Worm (Caenorhabditis elegans) whole organism, mixed stage, embryonic: ENCODE data around the gene vab-7.

Source experiments
- M03D4.4 ChIP-seq: sonication (generic microtip); optimal IDR thresholded peaks from 2 replicates; lab custom pipeline; 2017; ENCODE audit warnings: mild to moderate bottlenecking, missing genetic modification characterization, missing compliant biosample characterization
- bed-3 ChIP-seq: fragments of 200-800 bp; sonication (Bioruptor generic); optimal IDR thresholded peaks from 3 replicates; lab custom pipeline; 2018; ENCODE audit warnings: mild to moderate bottlenecking, missing genetic modification characterization, moderate library complexity, missing compliant biosample characterization
- blmp-1 ChIP-seq: fragments of 150-350 bp; optimal IDR thresholded peaks from 2 replicates; lab custom pipeline; 2014; ENCODE audit warnings: missing biosample characterization, missing genetic modification characterization
- ceh-39 ChIP-seq: fragments of 150-350 bp; optimal IDR thresholded peaks from 2 replicates; lab custom pipeline; 2014; ENCODE audit warnings: missing biosample characterization, missing genetic modification characterization
- ceh-43 ChIP-seq: fragments of 200-800 bp; sonication (Bioruptor generic); optimal IDR thresholded peaks from 2 replicates; lab custom pipeline; 2018; ENCODE audit warnings: mild to moderate bottlenecking, missing genetic modification characterization, moderate library complexity, missing compliant biosample characterization
- ceh-83 ChIP-seq: fragments of 200-800 bp; sonication (Bioruptor generic); optimal IDR thresholded peaks from 2 replicates; lab custom pipeline; 2018; ENCODE audit warnings: mild to moderate bottlenecking, missing genetic modification characterization, missing compliant biosample characterization
- ces-1 ChIP-seq: fragments of 150-350 bp; optimal IDR thresholded peaks from 2 replicates; lab custom pipeline; 2014; ENCODE audit warnings: missing biosample characterization, missing genetic modification reagents, missing genetic modification characterization
- cnd-1 ChIP-seq: fragments of 200-800 bp; sonication (Bioruptor generic); optimal IDR thresholded peaks from 2 replicates; lab custom pipeline; 2018; ENCODE audit warnings: mild to moderate bottlenecking, missing genetic modification characterization, missing compliant biosample characterization
- drap-1 ChIP-seq: fragments of 200-800 bp; sonication (Bioruptor generic); optimal IDR thresholded peaks from 3 replicates; lab custom pipeline; 2018; ENCODE audit warnings: mild to moderate bottlenecking, missing genetic modification characterization, missing compliant biosample characterization
- elt-1 ChIP-seq: sonication (generic microtip); optimal IDR thresholded peaks from 2 replicates; lab custom pipeline; 2017; ENCODE audit warnings: missing genetic modification characterization, mild to moderate bottlenecking, missing compliant biosample characterization, antibody characterized with exemption, moderate library complexity, borderline replicate concordance; ENCODE audit not compliant: insufficient read depth
- elt-3 ChIP-seq: fragments of 150-350 bp; optimal IDR thresholded peaks from 2 replicates; lab custom pipeline; 2014; ENCODE audit warnings: missing biosample characterization, missing genetic modification characterization
- flh-1 ChIP-seq: fragments of 200-800 bp; sonication (Bioruptor generic); optimal IDR thresholded peaks from 2 replicates; lab custom pipeline; 2018; ENCODE audit warnings: mild to moderate bottlenecking, missing genetic modification characterization, moderate library complexity, missing compliant biosample characterization
- ham-2 ChIP-seq: fragments of 200-800 bp; sonication (Bioruptor generic); optimal IDR thresholded peaks from 2 replicates; lab custom pipeline; 2018; ENCODE audit warnings: mild to moderate bottlenecking, missing genetic modification characterization, missing compliant biosample characterization
- hlh-1 ChIP-seq: fragments of 150-350 bp; optimal IDR thresholded peaks from 2 replicates; lab custom pipeline; 2014; ENCODE audit warnings: missing biosample characterization, missing genetic modification reagents, missing genetic modification characterization
- lin-13 ChIP-seq: fragments of 150-350 bp; optimal IDR thresholded peaks from 2 replicates; lab custom pipeline; 2014; ENCODE audit warnings: missing biosample characterization, missing genetic modification characterization
- lin-32 ChIP-seq: fragments of 200-800 bp; sonication (Bioruptor generic); optimal IDR thresholded peaks from 2 replicates; lab custom pipeline; 2018; ENCODE audit warnings: mild to moderate bottlenecking, missing genetic modification characterization, missing compliant biosample characterization
- lsy-2 ChIP-seq: fragments of 150-350 bp; optimal IDR thresholded peaks from 2 replicates; lab custom pipeline; 2014; ENCODE audit warnings: missing biosample characterization, missing genetic modification characterization
- mab-5 ChIP-seq: fragments of 150-350 bp; optimal IDR thresholded peaks from 2 replicates; lab custom pipeline; 2014; ENCODE audit warnings: missing biosample characterization, missing genetic modification characterization
- mep-1 ChIP-seq: fragments of 150-350 bp; optimal IDR thresholded peaks from 2 replicates; lab custom pipeline; 2017; ENCODE audit warnings: missing biosample characterization, missing genetic modification reagents, missing genetic modification characterization, inconsistent platforms
- mls-2 ChIP-seq: sonication (generic microtip); optimal IDR thresholded peaks from 2 replicates; lab custom pipeline; 2016; ENCODE audit warnings: mild to moderate bottlenecking, missing genetic modification characterization, moderate library complexity, missing compliant biosample characterization
- nhr-12 ChIP-seq: fragments of 150-350 bp; optimal IDR thresholded peaks from 2 replicates; lab custom pipeline; 2014; ENCODE audit warnings: missing biosample characterization, missing genetic modification characterization
- nhr-237 ChIP-seq: fragments of 150-350 bp; optimal IDR thresholded peaks from 2 replicates; lab custom pipeline; 2014; ENCODE audit warnings: missing biosample characterization, missing genetic modification characterization
- nhr-76 ChIP-seq: sonication (generic microtip); optimal IDR thresholded peaks from 2 replicates; lab custom pipeline; 2017; ENCODE audit warnings: missing biosample characterization, missing genetic modification characterization
- snpc-4 ChIP-seq: fragments of 150-350 bp; optimal IDR thresholded peaks from 2 replicates; lab custom pipeline; 2014; ENCODE audit warnings: missing biosample characterization, missing genetic modification characterization
- unc-120 ChIP-seq: sonication (generic microtip); optimal IDR thresholded peaks from 2 replicates; lab custom pipeline; 2017; ENCODE audit warnings: missing genetic modification characterization, missing compliant biosample characterization; ENCODE audit not compliant: poor library complexity, severe bottlenecking
- unc-62 ChIP-seq: fragments of 150-350 bp; optimal IDR thresholded peaks from 2 replicates; lab custom pipeline; 2014; ENCODE audit warnings: missing biosample characterization, missing genetic modification reagents, missing genetic modification characterization
- zip-8 ChIP-seq: fragments of 150-350 bp; optimal IDR thresholded peaks from 2 replicates; lab custom pipeline; 2014; ENCODE audit warnings: missing biosample characterization, missing genetic modification characterization
- ztf-11 ChIP-seq: fragments of 150-350 bp; optimal IDR thresholded peaks from 2 replicates; lab custom pipeline; 2014; ENCODE audit warnings: missing biosample characterization, missing genetic modification characterization

Gene vab-7

ce11 chrIII:10895817-10896413 lies 24.2 kb upstream of the vab-7 start, which contains the start of gene com-1:
TSS of gene com-1 (plus strand) at chrIII:10896363.
- peak; percentile 53 for TF ChIP-seq mep-1 (tag; lab: Kevin White, UChicago)
- TF ChIP-seq nhr-12 (tag; lab: Kevin White, UChicago): no peak
- peak; percentile 74 for TF ChIP-seq ces-1 (GFP tag; lab: Kevin White, UChicago)
- no peak for TF ChIP-seq ztf-11
- peak; percentile 5 for TF ChIP-seq lsy-2 (tag; lab: Kevin White, UChicago)
- TF ChIP-seq nhr-237: no peak
- TF ChIP-seq, all 35 proteins: peak for 3

- TF ChIP-seq ceh-43 (GFP tag; lab: Kevin White, UChicago): no peak
- no peak for TF ChIP-seq mls-2 (tag; lab: Kevin White, UChicago)
- no peak for TF ChIP-seq blmp-1
- no peak for TF ChIP-seq lsy-2 (tag; lab: Kevin White, UChicago)
Observed at ce11 chrIII:10902341-10902740, 17.8 kb upstream of the vab-7 start, which contains the start of gene unc-119. TSS of gene unc-119 (plus strand) at chrIII:10902641.

- TF ChIP-seq unc-62 (GFP tag; lab: Kevin White, UChicago) (no peak), zip-8 (tag; lab: Kevin White, UChicago) (peak; percentile 96), ces-1 (GFP tag; lab: Kevin White, UChicago) (peak; percentile 7)
Observed at ce11 chrIII:10903009-10903609, 17.0 kb upstream of the vab-7 start.

- TF ChIP-seq drap-1 (no peak), elt-3 (tag; lab: Kevin White, UChicago) (no peak), lin-13 (tag; lab: Kevin White, UChicago) (no peak), ceh-43 (GFP tag; lab: Kevin White, UChicago) (no peak), elt-1 (tag; lab: Kevin White, UChicago) (no peak), flh-1 (GFP tag; lab: Kevin White, UChicago) (no peak), nhr-237 (no peak), snpc-4 (tag; lab: Kevin White, UChicago) (no peak), ceh-83 (no peak), bed-3 (no peak), mls-2 (tag; lab: Kevin White, UChicago) (no peak), M03D4.4 (no peak), mab-5 (tag; lab: Kevin White, UChicago) (no peak), ceh-39 (tag; lab: Kevin White, UChicago) (no peak), mep-1 (tag; lab: Kevin White, UChicago) (no peak), cnd-1 (no peak), ham-2 (GFP tag; lab: Kevin White, UChicago) (no peak), lin-32 (GFP tag; lab: Kevin White, UChicago) (no peak)
- TF ChIP-seq, all 35 proteins: peak for 0
Observed at ce11 chrIII:10904320-10904961, 15.7 kb upstream of the vab-7 start.

- TF ChIP-seq lin-13 (tag; lab: Kevin White, UChicago) (no peak), nhr-76 (tag; lab: Kevin White, UChicago) (no peak), unc-62 (GFP tag; lab: Kevin White, UChicago) (peak; percentile 68), lsy-2 (tag; lab: Kevin White, UChicago) (peak; percentile 6), ces-1 (GFP tag; lab: Kevin White, UChicago) (peak; percentile 93), elt-1 (tag; lab: Kevin White, UChicago) (no peak), hlh-1 (tag; lab: Kevin White, UChicago) (peak; percentile 89), unc-120 (tag; lab: Kevin White, UChicago) (peak; percentile 3)
Observed at ce11 chrIII:10905112-10905511, 15.0 kb upstream of the vab-7 start.
